Fruit fly (Drosophila melanogaster): ENCODE results near the gene cdm.

Gene cdm

dm6 chr3R:18223434-18223833 lies 40.2 kb upstream of the cdm start, which contains the start of the genes mTerf5 and Non3 (continued):
- TF ChIP-seq HmgD (GFP tag; optimal IDR thresholded peaks at IDR 0.05) (no peak), HLH3B (GFP tag; IDR thresholded peaks at IDR 0.05) (no peak), wek (GFP tag; optimal IDR thresholded peaks at IDR 0.05) (no peak), shn (GFP tag; optimal IDR thresholded peaks at IDR 0.05) (peak; percentile 18), HLH54F (GFP tag; optimal IDR thresholded peaks at IDR 0.05) (peak; percentile 33), sr (GFP tag; IDR thresholded peaks at IDR 0.05) (no peak), CG12071 (GFP tag; optimal IDR thresholded peaks at IDR 0.05) (no peak), CG7556 (GFP tag; optimal IDR thresholded peaks at IDR 0.05) (peak; percentile 20), CG13624 (GFP tag; optimal IDR thresholded peaks at IDR 0.05) (no peak), CG11560 (tag; IDR thresholded peaks at IDR 0.05) (no peak), lilli (GFP tag; optimal IDR thresholded peaks at IDR 0.05) (peak; percentile 61), Side (GFP tag; optimal IDR thresholded peaks at IDR 0.05) (no peak), nerfin-1 (tag; optimal IDR thresholded peaks at IDR 0.05) (peak; percentile 77), chif (GFP tag; optimal IDR thresholded peaks at IDR 0.05) (no peak), CG1529 (GFP tag; optimal IDR thresholded peaks at IDR 0.05) (no peak), CG17912 (GFP tag; optimal IDR thresholded peaks at IDR 0.05) (peak; percentile 22), mam (GFP tag; optimal IDR thresholded peaks at IDR 0.05) (peak; percentile 45), CG7271 (tag; optimal IDR thresholded peaks at IDR 0.05) (peak; percentile 44), CG6854 (GFP tag; optimal IDR thresholded peaks at IDR 0.05) (no peak), zen2 (GFP tag; IDR thresholded peaks at IDR 0.05; ENCODE audit: partially characterized antibody) (peak; percentile 83; the same call in 2 of the 3 replicates), D (optimal IDR thresholded peaks at IDR 0.05) (no peak), D (GFP tag; optimal IDR thresholded peaks at IDR 0.05) (no peak), Rx (GFP tag; IDR thresholded peaks at IDR 0.05) (no peak), Hsf (GFP tag; optimal IDR thresholded peaks at IDR 0.05) (peak; percentile 17), CG2129 (GFP tag; IDR thresholded peaks at IDR 0.05; ENCODE audit: partially characterized antibody) (peak; percentile 91), CG10147 (GFP tag; optimal IDR thresholded peaks at IDR 0.05) (peak; percentile 68), bsh (GFP tag; optimal IDR thresholded peaks at IDR 0.05) (peak in 1 of 2 experiments; percentile 69), bcd (GFP tag; optimal IDR thresholded peaks at IDR 0.05) (peak; percentile 44), CG10274 (GFP tag; optimal IDR thresholded peaks at IDR 0.05) (no peak), CG4854 (GFP tag; optimal IDR thresholded peaks at IDR 0.05) (no peak), odd (GFP tag; optimal IDR thresholded peaks at IDR 0.05) (peak; percentile 33), CG17361 (GFP tag; IDR thresholded peaks at IDR 0.05) (peak; percentile 58; the same call in 2 of the 3 replicates), jumu (GFP tag; optimal IDR thresholded peaks at IDR 0.05) (peak; percentile 23), CG4404 (GFP tag; IDR thresholded peaks at IDR 0.05) (peak; percentile 34; the same call in 1 of the 2 replicates), CG17802 (tag; optimal IDR thresholded peaks at IDR 0.05) (no peak), rib (GFP tag; IDR thresholded peaks at IDR 0.05) (no peak), CkIIα-i1 (GFP tag; IDR thresholded peaks at IDR 0.05) (no peak), Fer1 (GFP tag; optimal IDR thresholded peaks at IDR 0.05) (peak; percentile 64), CG16813 (GFP tag; IDR thresholded peaks at IDR 0.05; ENCODE audit: partially characterized antibody) (peak; percentile 89), klu (GFP tag; IDR thresholded peaks at IDR 0.05) (no peak), CG1024 (GFP tag; IDR thresholded peaks at IDR 0.05) (no peak), Sox102F (GFP tag; optimal IDR thresholded peaks at IDR 0.05) (peak; percentile 64), jigr1 (GFP tag; IDR thresholded peaks at IDR 0.05) (no peak), Dek (tag; optimal IDR thresholded peaks at IDR 0.05) (peak; percentile 36), gfzf (GFP tag; optimal IDR thresholded peaks at IDR 0.05) (no peak), CG11456 (GFP tag; IDR thresholded peaks at IDR 0.05) (peak; percentile 38; the same call in 1 of the 3 replicates), dati (GFP tag; IDR thresholded peaks at IDR 0.05) (no peak), CG10654 (GFP tag; optimal IDR thresholded peaks at IDR 0.05) (peak; percentile 56), chinmo (GFP tag; IDR thresholded peaks at IDR 0.05; ENCODE audit: partially characterized antibody) (peak; percentile 91; the same call in 3 of the 4 replicates), CG2199 (GFP tag; IDR thresholded peaks at IDR 0.05) (no peak), CG7786 (GFP tag; optimal IDR thresholded peaks at IDR 0.05) (peak; percentile 7), Elba2 (GFP tag; optimal IDR thresholded peaks at IDR 0.05) (no peak)
